Fruit fly (Drosophila melanogaster) whole organism, pupa: ENCODE measurements around the gene CG9356.

Source experiments
- CG10348 ChIP-seq: fragments of 200-800 bp; sonication (Bioruptor generic); IDR thresholded peaks from 2 replicates; pipeline ENCODE4 v1.3.6; 2022; ENCODE audit warnings: missing biosample characterization, missing genetic modification characterization
- CG12605 ChIP-seq: fragments of 200-800 bp; sonication (Bioruptor generic); IDR thresholded peaks from 2 replicates; pipeline ENCODE4 v1.3.6; 2022; ENCODE audit warnings: missing biosample characterization, missing genetic modification characterization
- CG13204 ChIP-seq: fragments of 200-800 bp; sonication (Bioruptor generic); optimal IDR thresholded peaks from 2 replicates; lab custom pipeline; 2018; ENCODE audit warnings: missing biosample characterization, mild to moderate bottlenecking, missing genetic modification characterization, moderate library complexity
- CG14655 ChIP-seq: fragments of 200-800 bp; sonication (Bioruptor generic); optimal IDR thresholded peaks from 3 replicates; lab custom pipeline; 2017; ENCODE audit warnings: mild to moderate bottlenecking, missing biosample characterization, missing genetic modification reagents, missing genetic modification characterization
- CG15710 ChIP-seq: fragments of 200-800 bp; sonication (Bioruptor generic); optimal IDR thresholded peaks from 2 replicates; lab custom pipeline; 2018; ENCODE audit warnings: missing biosample characterization, mild to moderate bottlenecking, missing genetic modification characterization, moderate library complexity
- CG17806 ChIP-seq: fragments of 200-800 bp; sonication (Bioruptor generic); optimal IDR thresholded peaks from 2 replicates; lab custom pipeline; 2018; ENCODE audit warnings: missing biosample characterization, mild to moderate bottlenecking, missing genetic modification characterization, moderate library complexity
- CG32121 ChIP-seq: fragments of 200-800 bp; sonication (Bioruptor generic); IDR thresholded peaks from 2 replicates; pipeline ENCODE4 v1.3.6; 2022; ENCODE audit warnings: missing biosample characterization, missing genetic modification characterization
- CG34367 ChIP-seq: fragments of 200-800 bp; sonication (Bioruptor generic); optimal IDR thresholded peaks from 2 replicates; lab custom pipeline; 2018; ENCODE audit warnings: missing biosample characterization, mild to moderate bottlenecking, missing genetic modification characterization
- CG4496 ChIP-seq: fragments of 200-800 bp; sonication (Bioruptor generic); IDR thresholded peaks from 3 replicates; pipeline ENCODE4 v1.3.6; 2022; ENCODE audit warnings: missing biosample characterization, missing genetic modification characterization
- CG8159 ChIP-seq: fragments of 200-800 bp; sonication (Bioruptor generic); optimal IDR thresholded peaks from 3 replicates; lab custom pipeline; 2018; ENCODE audit warnings: missing biosample characterization, mild to moderate bottlenecking, missing genetic modification characterization, moderate library complexity
- CG8301 ChIP-seq: fragments of 200-800 bp; sonication (Bioruptor generic); optimal IDR thresholded peaks from 2 replicates; lab custom pipeline; 2018; ENCODE audit warnings: missing biosample characterization, mild to moderate bottlenecking, missing genetic modification characterization
- CG9948 ChIP-seq: fragments of 200-800 bp; sonication (Bioruptor generic); optimal IDR thresholded peaks from 2 replicates; lab custom pipeline; 2018; ENCODE audit warnings: missing biosample characterization, mild to moderate bottlenecking, missing genetic modification characterization, moderate library complexity
- D1 ChIP-seq: fragments of 200-800 bp; sonication (Bioruptor generic); optimal IDR thresholded peaks from 2 replicates; lab custom pipeline; 2018; ENCODE audit warnings: missing biosample characterization, mild to moderate bottlenecking, missing genetic modification characterization, moderate library complexity
- EcR ChIP-seq: fragments of 200-800 bp; sonication (Bioruptor generic); optimal IDR thresholded peaks from 3 replicates; lab custom pipeline; 2019; ENCODE audit warnings: missing biosample characterization, missing genetic modification characterization, mild to moderate bottlenecking, moderate library complexity, missing genetic modification reagents
- Ets98B ChIP-seq: fragments of 200-800 bp; sonication (Bioruptor generic); IDR thresholded peaks from 2 replicates; pipeline ENCODE4 v1.3.6; 2022; ENCODE audit warnings: missing biosample characterization, missing genetic modification characterization
- Pif1A ChIP-seq: fragments of 200-800 bp; sonication (Bioruptor generic); optimal IDR thresholded peaks from 3 replicates; lab custom pipeline; 2016; ENCODE audit warnings: missing biosample characterization, missing genetic modification characterization
- Pif1B ChIP-seq: fragments of 200-800 bp; sonication (Bioruptor generic); optimal IDR thresholded peaks from 3 replicates; lab custom pipeline; 2016; ENCODE audit warnings: missing biosample characterization, missing genetic modification characterization
- Snoo ChIP-seq: fragments of 200-800 bp; sonication (Bioruptor generic); optimal IDR thresholded peaks from 3 replicates; lab custom pipeline; 2017; ENCODE audit warnings: missing biosample characterization, mild to moderate bottlenecking, missing genetic modification characterization, inconsistent platforms
- fd96Ca ChIP-seq: fragments of 200-800 bp; sonication (Bioruptor generic); IDR thresholded peaks from 3 replicates; pipeline ENCODE4 v1.3.6; 2022; ENCODE audit warnings: missing biosample characterization, missing genetic modification characterization
- gl ChIP-seq: fragments of 200-800 bp; sonication (Bioruptor generic); optimal IDR thresholded peaks from 2 replicates; lab custom pipeline; 2018; ENCODE audit warnings: missing biosample characterization, mild to moderate bottlenecking, missing genetic modification characterization
- rn ChIP-seq: fragments of 200-800 bp; sonication (Bioruptor generic); IDR thresholded peaks from 2 replicates; pipeline ENCODE4 v1.3.6; 2022; ENCODE audit warnings: missing biosample characterization, missing genetic modification characterization

Gene CG9356

DNA sequence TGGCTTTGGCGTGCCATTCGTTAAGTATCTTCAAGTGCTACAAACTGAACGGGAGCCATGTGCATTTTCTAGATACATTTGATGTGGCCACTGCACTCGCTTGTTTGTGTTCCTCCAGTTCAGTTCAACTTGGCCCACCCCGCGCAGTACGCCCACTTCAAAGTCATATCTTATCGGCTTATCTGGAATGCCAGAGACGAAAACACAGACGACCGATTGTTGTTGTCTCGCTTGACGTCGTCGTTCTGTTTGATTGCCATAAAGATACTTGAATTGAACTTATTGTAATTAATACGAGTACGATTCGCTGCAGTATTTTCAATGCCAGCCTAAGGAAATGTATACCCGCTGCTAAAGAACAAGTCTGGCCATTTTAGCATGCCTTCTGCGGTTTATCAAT is 16.4 kb downstream of the CG9356 start:
- TF ChIP-seq CG15710 (tag; lab: Kevin White, UChicago) (no peak), CG14655 (GFP tag; lab: Kevin White, UChicago) (no peak), EcR (peak; percentile 71), Pif1A (GFP tag; lab: Kevin White, UChicago) (no peak)

DNA sequence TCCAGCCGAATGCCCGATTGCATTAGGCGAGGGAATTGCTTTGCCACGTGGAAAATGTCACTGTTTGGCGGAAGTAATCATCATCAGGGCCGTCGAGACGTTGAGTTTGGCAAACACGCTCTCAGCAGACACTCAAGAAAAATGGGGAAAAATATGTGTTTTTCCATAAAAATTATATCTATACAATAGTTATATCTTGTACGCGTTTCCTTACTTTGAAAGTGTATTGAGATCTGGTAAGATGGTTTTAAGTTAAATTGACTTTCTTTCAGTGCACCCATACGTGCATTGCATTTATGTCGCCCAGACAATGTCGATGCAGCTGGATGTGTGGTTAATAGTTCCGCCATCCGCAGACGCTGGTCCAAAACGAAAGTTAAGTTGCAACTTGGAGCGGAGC is 18.1 kb downstream of the CG9356 start:
- TF ChIP-seq CG32121 (GFP tag; lab: Robert Waterston, UW) (peak; percentile 23; the same call in 1 of the 2 replicates), CG13204 (GFP tag; lab: Kevin White, UChicago) (no peak), CG4496 (GFP tag; lab: Robert Waterston, UW) (peak; percentile 65), CG8301 (peak; percentile 14), CG12605 (0 out of 2 replicates have a peak, but pooled peaks have one; percentile 32), rn (GFP tag; lab: Robert Waterston, UW) (no peak), Pif1A (GFP tag; lab: Kevin White, UChicago) (no peak), Ets98B (GFP tag; lab: Robert Waterston, UW) (peak; percentile 57)

DNA sequence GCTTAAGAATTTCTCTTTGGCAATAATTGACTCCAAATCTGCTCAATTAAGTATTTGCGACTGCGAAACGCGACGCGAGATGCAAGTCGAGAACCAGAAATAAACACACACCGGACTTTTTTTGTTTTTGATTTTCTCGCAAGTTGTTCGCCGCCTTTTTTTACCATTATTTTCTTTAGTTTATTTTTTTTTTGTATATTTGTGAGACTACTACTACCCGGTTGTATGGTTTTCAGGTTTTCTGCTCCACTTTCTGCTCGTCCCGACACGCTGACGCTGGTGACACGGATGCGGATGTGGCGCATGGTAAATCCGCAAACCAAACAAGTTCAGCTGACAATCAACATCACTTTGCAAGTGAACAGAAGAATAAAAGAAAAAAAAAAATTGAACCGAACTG is 23.1 kb downstream of the CG9356 start:
- peak; percentile 44 for TF ChIP-seq gl (tag; lab: Kevin White, UChicago)
- peak; percentile 4 for TF ChIP-seq CG34367
- peak; percentile 27; the same call in 1 of the 2 replicates for TF ChIP-seq CG12605
- TF ChIP-seq Pif1B (GFP tag; lab: Kevin White, UChicago) = peak; percentile 8
- peak; percentile 63; the same call in 2 of the 3 replicates for TF ChIP-seq CG4496 (GFP tag; lab: Robert Waterston, UW)
- 0 out of 3 replicates have a peak, but pooled peaks have one; percentile 31 for TF ChIP-seq fd96Ca
- peak; percentile 43 for TF ChIP-seq EcR
- peak; percentile 62 for TF ChIP-seq CG13204 (GFP tag; lab: Kevin White, UChicago)
- no peak for TF ChIP-seq Snoo (tag; lab: Kevin White, UChicago)
- no peak for TF ChIP-seq Pif1A (GFP tag; lab: Kevin White, UChicago)
- TF ChIP-seq CG17806 (tag; lab: Kevin White, UChicago) = no peak
- peak; percentile 35 for TF ChIP-seq CG15710 (tag; lab: Kevin White, UChicago)
- peak; percentile 34 for TF ChIP-seq CG8159
- no peak for TF ChIP-seq CG14655 (GFP tag; lab: Kevin White, UChicago)

DNA sequence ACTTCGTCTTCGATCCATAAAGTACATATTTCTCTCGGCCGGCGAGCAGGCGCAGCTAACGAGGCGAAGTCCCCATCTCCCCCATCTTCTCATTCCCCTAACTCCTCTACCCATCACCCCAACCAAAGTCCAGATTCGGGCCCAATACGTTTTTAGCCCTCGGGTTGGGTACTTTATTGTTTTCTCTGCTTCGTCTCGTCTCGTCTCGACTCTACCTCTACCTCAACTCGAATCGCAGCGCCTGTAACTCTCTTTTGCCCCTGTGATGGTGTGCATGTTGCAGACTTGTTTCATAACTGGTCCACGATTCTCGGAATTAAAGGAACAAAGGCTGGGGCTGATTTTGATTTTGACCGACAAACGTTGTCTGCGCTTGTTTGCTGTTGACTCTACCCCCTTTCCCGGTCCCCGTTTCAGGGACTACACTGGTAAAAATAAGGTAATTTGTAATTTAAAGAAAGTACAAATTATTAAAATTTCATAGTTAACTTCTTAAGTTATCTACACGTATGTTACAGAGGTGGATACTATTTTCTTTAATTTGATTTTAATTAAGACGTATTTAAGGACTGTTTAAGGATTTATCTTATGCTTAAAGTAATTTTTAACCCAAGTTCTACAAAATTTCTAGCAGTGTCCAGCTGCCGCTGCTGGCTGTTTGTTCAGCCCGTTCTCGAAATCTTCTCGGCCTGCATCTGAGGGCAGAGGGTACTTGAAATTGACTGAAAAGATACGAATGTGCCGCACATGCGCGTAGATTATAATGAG is 25.2 kb downstream of the CG9356 start:
- peak; percentile 86 for TF ChIP-seq CG15710 (tag; lab: Kevin White, UChicago)
- TF ChIP-seq CG12605 = no peak
- peak; percentile 88 for TF ChIP-seq Pif1B (GFP tag; lab: Kevin White, UChicago)
- peak; percentile 59; the same call in 1 of the 3 replicates for TF ChIP-seq fd96Ca
- no peak for TF ChIP-seq Ets98B (GFP tag; lab: Robert Waterston, UW)
- peak; percentile 86 for TF ChIP-seq CG17806 (tag; lab: Kevin White, UChicago)
- peak; percentile 54; the same call in 1 of the 2 replicates for TF ChIP-seq CG32121 (GFP tag; lab: Robert Waterston, UW)
- peak; percentile 96 for TF ChIP-seq CG8159
- peak; percentile 79 for TF ChIP-seq CG34367
- TF ChIP-seq rn (GFP tag; lab: Robert Waterston, UW) = peak; percentile 37
- TF ChIP-seq Snoo (tag; lab: Kevin White, UChicago) = peak; percentile 86
- no peak for TF ChIP-seq CG10348 (GFP tag; lab: Robert Waterston, UW)
- TF ChIP-seq Pif1A (GFP tag; lab: Kevin White, UChicago) = peak; percentile 88
- peak; percentile 54; the same call in 2 of the 3 replicates for TF ChIP-seq CG4496 (GFP tag; lab: Robert Waterston, UW)
- TF ChIP-seq CG14655 (GFP tag; lab: Kevin White, UChicago) = peak; percentile 77
- peak; percentile 46 for TF ChIP-seq gl (tag; lab: Kevin White, UChicago)
- peak; percentile 56 for TF ChIP-seq CG13204 (GFP tag; lab: Kevin White, UChicago)
- TF ChIP-seq CG8301 = peak; percentile 81
- peak; percentile 89 for TF ChIP-seq CG9948
- peak; percentile 74 for TF ChIP-seq EcR
- peak; percentile 78 for TF ChIP-seq D1

DNA sequence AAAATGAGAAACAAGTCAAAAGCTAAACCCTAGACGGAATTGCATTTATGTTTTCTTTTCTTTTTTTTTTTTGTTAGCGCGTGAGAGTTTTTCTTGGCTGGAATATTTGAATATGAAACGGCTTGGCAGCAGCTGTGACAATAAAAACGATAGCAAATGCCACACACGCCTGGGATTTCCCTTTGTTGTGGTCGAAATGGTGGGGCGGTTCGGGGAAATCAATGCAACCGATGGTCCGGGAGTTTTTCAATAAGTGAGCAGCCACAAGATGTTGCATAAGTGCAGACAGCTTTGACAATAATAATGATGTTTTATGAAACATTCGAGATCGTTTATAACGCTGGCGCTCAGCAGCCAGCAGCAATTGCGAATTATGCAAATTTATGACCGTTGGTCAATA is 27.3 kb downstream of the CG9356 start:
- no peak for TF ChIP-seq CG34367
- no peak for TF ChIP-seq CG14655 (GFP tag; lab: Kevin White, UChicago)
- TF ChIP-seq CG32121 (GFP tag; lab: Robert Waterston, UW) = no peak
- TF ChIP-seq CG9948 = no peak
- TF ChIP-seq D1 = no peak
- TF ChIP-seq CG13204 (GFP tag; lab: Kevin White, UChicago) = no peak
- no peak for TF ChIP-seq CG10348 (GFP tag; lab: Robert Waterston, UW)
- TF ChIP-seq CG8301 = no peak
- TF ChIP-seq CG4496 (GFP tag; lab: Robert Waterston, UW) = no peak

DNA sequence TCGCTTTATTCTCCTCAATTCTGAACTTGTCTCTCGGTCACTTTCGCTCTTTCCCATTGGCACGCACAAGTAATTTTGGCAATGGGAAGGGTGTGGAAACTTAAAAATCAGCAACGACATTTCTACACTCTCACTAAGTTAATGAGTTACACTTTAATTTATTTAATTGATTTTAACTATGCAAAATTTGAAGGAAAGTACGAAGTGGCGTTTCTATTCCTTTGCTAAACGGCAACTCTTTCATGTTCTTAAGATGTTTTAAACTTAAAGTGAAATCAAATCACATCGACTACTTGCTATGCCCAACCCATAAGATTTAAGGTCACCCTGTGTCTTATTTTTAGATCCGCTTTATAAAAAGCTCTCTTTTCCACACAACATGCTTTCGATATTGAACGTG is 33.7 kb downstream of the CG9356 start:
- TF ChIP-seq Pif1A (GFP tag; lab: Kevin White, UChicago) (peak; percentile 24), CG17806 (tag; lab: Kevin White, UChicago) (no peak), Ets98B (GFP tag; lab: Robert Waterston, UW) (peak; percentile 63; the same call in 1 of the 2 replicates), CG32121 (GFP tag; lab: Robert Waterston, UW) (peak; percentile 65; the same call in 1 of the 2 replicates), CG8301 (peak; percentile 33)
